Fruit fly (Drosophila melanogaster) whole organism: Measurements from ENCODE around the gene CG33110.

Source experiments
- pan ChIP-seq: fragments of >200 bp; optimal IDR thresholded peaks from 2 replicates; lab custom pipeline; 2017
- psq ChIP-seq: fragments of >200 bp; optimal IDR thresholded peaks from 2 replicates; lab custom pipeline; 2017
- usp ChIP-seq: fragments of >200 bp; optimal IDR thresholded peaks from 2 replicates; lab custom pipeline; 2017; ENCODE audit warnings: missing biosample characterization, missing genetic modification characterization, mixed read lengths

DNA sequence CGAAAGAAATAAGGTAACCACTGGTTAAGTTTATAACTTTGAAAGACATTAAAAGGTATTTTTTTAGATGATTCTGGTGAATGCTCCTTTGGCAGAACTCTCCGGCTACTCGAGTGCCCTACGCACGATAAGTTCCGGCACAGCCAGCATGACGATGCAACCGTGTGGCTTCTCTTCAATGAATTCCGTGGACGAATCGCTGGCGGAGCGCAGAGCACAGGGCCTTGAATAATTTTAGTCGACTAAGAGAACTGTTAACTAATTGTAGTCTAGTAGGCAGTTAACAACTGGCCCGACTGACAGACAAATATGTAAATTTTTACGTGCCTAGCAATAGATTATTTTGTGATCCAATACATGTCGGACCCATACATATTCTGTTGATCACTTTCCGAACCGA is 46.2 kb downstream of the CG33110 start, which contains the start of gene CG31161:
- no peak for TF ChIP-seq usp (GFP tag; lab: Kevin White, UChicago)
- no peak for TF ChIP-seq pan
- TF ChIP-seq psq (lab: Kevin White, UChicago): no peak
